Worm (Caenorhabditis elegans): ENCODE results near the gene ttr-7.
A peak's percentile ranks its signal among the peaks of the same experiment; 100 is the strongest.

Gene ttr-7

DNA sequence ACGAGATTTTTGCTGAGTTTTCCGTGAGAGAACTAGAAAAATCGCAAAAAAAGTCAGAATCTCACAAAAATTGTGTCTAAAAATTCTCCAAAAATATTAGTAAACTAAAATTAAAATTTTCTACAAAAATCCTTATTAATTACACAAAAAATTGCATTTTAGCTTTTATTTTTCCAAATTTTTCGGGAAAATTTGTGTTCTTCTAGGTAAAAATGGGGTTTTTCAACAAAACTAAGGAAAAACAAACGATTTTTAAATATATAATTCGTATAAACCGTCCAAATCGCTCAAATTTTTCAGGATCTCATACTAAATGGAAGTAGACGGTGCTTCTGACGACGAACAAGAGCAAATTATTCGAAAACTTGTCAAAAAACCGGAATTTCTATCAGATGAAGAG, 36.0 kb downstream of the ttr-7 start, which contains the start of gene W06E11.1:
Gene W06E11.1 (plus strand): TSS at position 301 of the 400 bp plus-strand sequence.
- TF ChIP-seq lin-38 (GFP tag; IDR thresholded peaks at IDR 0.05), result peak; percentile 38
- TF ChIP-seq skn-1 (tag; optimal IDR thresholded peaks at IDR 0.05), result no peak

DNA sequence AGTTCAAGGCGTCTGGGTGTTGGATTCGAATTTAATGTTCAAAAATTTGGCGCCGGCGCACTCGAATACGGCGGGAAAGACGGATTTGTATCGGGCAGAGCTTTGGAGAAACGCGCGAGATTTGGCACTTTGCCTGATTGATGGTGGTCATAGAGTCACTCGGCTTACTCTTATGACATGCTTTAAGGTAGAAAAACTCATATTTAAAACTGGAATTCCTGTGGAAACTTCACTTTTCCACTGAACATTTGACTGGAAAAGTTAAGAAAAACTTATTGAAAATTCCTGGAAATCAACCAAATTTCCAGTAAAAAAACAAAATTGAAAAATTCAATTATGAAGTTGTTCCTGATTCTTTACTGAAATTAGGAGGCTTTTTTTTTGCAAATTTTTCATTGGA, 38.9 kb downstream of the ttr-7 start:
- TF ChIP-seq unc-62 (GFP tag; optimal IDR thresholded peaks at IDR 0.05 in 1 of 2) (peak in 1 of 2 experiments; percentile 57), unc-62 (tag; optimal IDR thresholded peaks at IDR 0.05) (no peak), nhr-76 (tag; optimal IDR thresholded peaks at IDR 0.05) (no peak)

DNA sequence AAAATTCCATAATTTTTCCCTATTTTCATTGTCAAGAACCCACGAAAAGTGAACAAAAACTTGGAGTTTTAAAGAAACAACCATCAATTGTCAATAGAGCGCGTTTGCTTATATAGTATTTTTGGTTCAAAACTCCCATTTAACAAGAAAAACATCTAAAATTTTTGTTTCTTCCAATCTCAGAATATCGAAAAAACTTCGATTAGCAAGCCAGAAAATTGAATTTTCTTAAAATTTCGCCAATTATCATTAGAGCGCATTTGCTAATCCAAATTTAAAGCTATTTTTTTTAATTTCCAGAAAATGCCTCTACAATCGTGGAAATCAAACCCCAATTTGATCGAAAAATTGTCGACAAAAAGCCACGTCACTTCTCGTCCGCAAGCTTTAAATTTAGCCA, 40.6 kb downstream of the ttr-7 start, which contains the start of gene orai-1:
Gene orai-1 (plus strand): TSS at position 301 of the 400 bp plus-strand sequence.
- TF ChIP-seq lin-38 (GFP tag; IDR thresholded peaks at IDR 0.05) (peak; percentile 59), F10B5.3 (tag; optimal IDR thresholded peaks at IDR 0.05) (no peak), unc-62 (GFP tag; optimal IDR thresholded peaks at IDR 0.05 in 1 of 2) (peak in 1 of 2 experiments; percentile 23), unc-62 (tag; optimal IDR thresholded peaks at IDR 0.05) (no peak), gei-8 (GFP tag; optimal IDR thresholded peaks at IDR 0.05) (peak; percentile 8), daf-12 (tag; optimal IDR thresholded peaks at IDR 0.05) (no peak)

DNA sequence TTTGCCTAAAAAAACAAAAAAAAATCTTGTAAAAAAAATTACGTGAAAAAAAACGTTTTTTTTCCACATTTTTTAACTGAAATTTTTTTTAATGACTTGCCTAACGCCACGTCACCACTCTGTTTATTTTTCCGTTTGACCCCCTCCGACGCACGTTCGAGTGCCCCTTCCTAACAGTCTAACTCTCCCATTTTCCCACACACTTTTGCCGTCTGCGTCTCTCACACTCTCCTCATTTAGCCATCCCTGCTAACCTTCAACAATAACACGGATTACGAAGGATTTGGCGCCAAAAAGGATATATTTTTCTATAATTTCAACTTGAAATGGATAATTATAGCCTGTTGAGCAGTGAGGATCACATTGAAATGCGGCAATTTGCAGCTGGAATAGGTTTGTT, 41.4 kb downstream of the ttr-7 start:
- TF ChIP-seq Y105C5A.15 (GFP tag; IDR thresholded peaks at IDR 0.05) (no peak), F37D6.2 (tag; optimal IDR thresholded peaks at IDR 0.05) (no peak), fkh-10 (GFP tag; optimal IDR thresholded peaks at IDR 0.05) (no peak), zag-1 (tag; optimal IDR thresholded peaks at IDR 0.05) (no peak), madf-9 (GFP tag; conservative IDR thresholded peaks at IDR 0.05) (no peak), mdl-1 (tag; optimal IDR thresholded peaks at IDR 0.05) (no peak), ceh-62 (tag; optimal IDR thresholded peaks at IDR 0.05) (no peak), aha-1 (tag) (peak; percentile 41), nhr-77 (tag; optimal IDR thresholded peaks at IDR 0.05) (no peak), spr-1 (tag; optimal IDR thresholded peaks at IDR 0.05) (no peak), egl-43 (GFP tag; IDR thresholded peaks at IDR 0.05) (no peak), ceh-44 (GFP tag; IDR thresholded peaks at IDR 0.05) (no peak), daf-16 (GFP tag; optimal IDR thresholded peaks at IDR 0.05) (peak in 1 of 2 experiments; percentile 21), daf-16 (tag; optimal IDR thresholded peaks at IDR 0.05) (no peak), sdz-12 (GFP tag; optimal IDR thresholded peaks at IDR 0.05) (no peak), ztf-7 (tag; optimal IDR thresholded peaks at IDR 0.05) (no peak), snpc-4 (tag; optimal IDR thresholded peaks at IDR 0.05) (no peak), daf-19 (GFP tag; conservative IDR thresholded peaks at IDR 0.05) (no peak), D1046.2 (GFP tag; IDR thresholded peaks at IDR 0.05) (no peak), R02D3.7 (tag; optimal IDR thresholded peaks at IDR 0.05) (no peak), ces-1 (GFP tag; optimal IDR thresholded peaks at IDR 0.05) (no peak), hlh-30 (tag; optimal IDR thresholded peaks at IDR 0.05; ENCODE audit: insufficient read depth) (no peak), saeg-2 (GFP tag; IDR thresholded peaks at IDR 0.05) (no peak), lsy-2 (tag; optimal IDR thresholded peaks at IDR 0.05) (no peak), nhr-6 (tag; optimal IDR thresholded peaks at IDR 0.05) (no peak), mep-1 (tag; optimal IDR thresholded peaks at IDR 0.05) (no peak), mxl-2 (GFP tag; conservative IDR thresholded peaks at IDR 0.05) (no peak), set-16 (GFP tag; IDR thresholded peaks at IDR 0.05) (no peak), jun-1 (tag; optimal IDR thresholded peaks at IDR 0.05) (no peak), hif-1 (tag; optimal IDR thresholded peaks at IDR 0.05) (peak in 1 of 2 experiments; percentile 35), lin-38 (GFP tag; IDR thresholded peaks at IDR 0.05) (0 out of 2 replicates have a peak, but pooled peaks have one; percentile 25), nhr-28 (tag; optimal IDR thresholded peaks at IDR 0.05) (no peak), skn-1 (tag; optimal IDR thresholded peaks at IDR 0.05) (no peak), aly-2 (tag; optimal IDR thresholded peaks at IDR 0.05) (no peak), tag-97 (GFP tag; IDR thresholded peaks at IDR 0.05) (no peak), nhr-25 (tag; optimal IDR thresholded peaks at IDR 0.05; ENCODE audit: borderline replicate concordance, insufficient read depth) (no peak), ctbp-1 (GFP tag; IDR thresholded peaks at IDR 0.05) (no peak), nhr-11 (tag; optimal IDR thresholded peaks at IDR 0.05) (no peak), ceh-20 (GFP tag; IDR thresholded peaks at IDR 0.05) (no peak), nhr-102 (tag; optimal IDR thresholded peaks at IDR 0.05) (no peak), nhr-41 (GFP tag; IDR thresholded peaks at IDR 0.05) (no peak)

Measured in whole organism, L4 larva.